Fruit fly (Drosophila melanogaster) whole organism, prepupa: ENCODE measurements around the gene CG5177.
A peak's percentile ranks its signal among the peaks of the same experiment; 100 is the strongest.

Source experiments
- CG10631 ChIP-seq: fragments of 200-800 bp; sonication (Bioruptor generic); optimal IDR thresholded peaks from 2 replicates; lab custom pipeline; 2016; ENCODE audit warnings: missing biosample characterization, missing genetic modification characterization
- CG10669 ChIP-seq: fragments of 200-800 bp; sonication (Bioruptor generic); optimal IDR thresholded peaks from 3 replicates; lab custom pipeline; 2018; ENCODE audit warnings: missing biosample characterization, mild to moderate bottlenecking, missing genetic modification characterization, moderate library complexity
- CG11294 ChIP-seq: fragments of 200-800 bp; sonication (Bioruptor generic); IDR thresholded peaks from 2 replicates; pipeline ENCODE4 v1.3.6; 2022; ENCODE audit warnings: missing biosample characterization, missing genetic modification characterization
- CG11762 ChIP-seq: fragments of 200-800 bp; sonication (Bioruptor generic); optimal IDR thresholded peaks from 3 replicates; lab custom pipeline; 2016; ENCODE audit warnings: missing biosample characterization, missing genetic modification characterization; ENCODE audit not compliant: insufficient read depth
- CG11902 ChIP-seq: fragments of 200-800 bp; sonication (Bioruptor generic); optimal IDR thresholded peaks from 3 replicates; lab custom pipeline; 2016; ENCODE audit warnings: missing biosample characterization, missing genetic modification characterization
- CG15336 ChIP-seq: fragments of 200-800 bp; sonication (Bioruptor generic); IDR thresholded peaks from 2 replicates; pipeline ENCODE4 v1.3.6; 2022; ENCODE audit warnings: missing biosample characterization, missing genetic modification characterization
- CG1621 ChIP-seq: fragments of 200-800 bp; sonication (Bioruptor generic); optimal IDR thresholded peaks from 3 replicates; lab custom pipeline; 2018; ENCODE audit warnings: missing biosample characterization, mild to moderate bottlenecking, missing genetic modification characterization
- CG31627 ChIP-seq: fragments of 200-800 bp; sonication (Bioruptor generic); optimal IDR thresholded peaks from 3 replicates; lab custom pipeline; 2016; ENCODE audit warnings: missing biosample characterization, missing genetic modification characterization
- CG32006 ChIP-seq: fragments of 200-800 bp; sonication (Bioruptor generic); optimal IDR thresholded peaks from 3 replicates; lab custom pipeline; 2017; ENCODE audit warnings: missing biosample characterization, mild to moderate bottlenecking, missing genetic modification characterization
- CG34406 ChIP-seq: fragments of 200-800 bp; sonication (Bioruptor generic); optimal IDR thresholded peaks from 3 replicates; lab custom pipeline; 2016; ENCODE audit warnings: missing biosample characterization, missing genetic modification characterization
- CG3919 ChIP-seq: fragments of 200-800 bp; sonication (Bioruptor generic); optimal IDR thresholded peaks from 3 replicates; lab custom pipeline; 2016; ENCODE audit warnings: missing biosample characterization, missing genetic modification characterization
- CG4318 ChIP-seq: fragments of 200-800 bp; sonication (Bioruptor generic); optimal IDR thresholded peaks from 3 replicates; lab custom pipeline; 2017; ENCODE audit warnings: missing biosample characterization, mild to moderate bottlenecking, missing genetic modification characterization
- CG6792 ChIP-seq: fragments of 200-800 bp; sonication (Bioruptor generic); optimal IDR thresholded peaks from 3 replicates; lab custom pipeline; 2016; ENCODE audit warnings: missing biosample characterization, missing genetic modification characterization
- CG6808 ChIP-seq: fragments of 200-800 bp; sonication (Bioruptor generic); optimal IDR thresholded peaks from 3 replicates; lab custom pipeline; 2017; ENCODE audit warnings: missing biosample characterization, missing genetic modification characterization, mild to moderate bottlenecking, moderate library complexity, missing genetic modification reagents
- CG6854 ChIP-seq: fragments of 200-800 bp; sonication (Bioruptor generic); optimal IDR thresholded peaks from 2 replicates; lab custom pipeline; 2017; ENCODE audit warnings: missing biosample characterization, mild to moderate bottlenecking, missing genetic modification characterization
- CG8119 ChIP-seq: fragments of 200-800 bp; sonication (Bioruptor generic); IDR thresholded peaks from 3 replicates; pipeline ENCODE4 v1.3.6; 2022; ENCODE audit warnings: missing biosample characterization, missing genetic modification characterization
- CG8319 ChIP-seq: fragments of 200-800 bp; sonication (Bioruptor generic); optimal IDR thresholded peaks from 3 replicates; lab custom pipeline; 2016; ENCODE audit warnings: missing biosample characterization, missing genetic modification characterization
- CG9139 ChIP-seq: fragments of 200-800 bp; sonication (Bioruptor generic); optimal IDR thresholded peaks from 3 replicates; lab custom pipeline; 2017; ENCODE audit warnings: missing biosample characterization, mild to moderate bottlenecking, missing genetic modification characterization
- Eip75B ChIP-seq: fragments of 200-800 bp; sonication (Bioruptor generic); optimal IDR thresholded peaks from 3 replicates; lab custom pipeline; 2016; ENCODE audit warnings: missing biosample characterization, missing genetic modification characterization
- Ets21C ChIP-seq: fragments of 200-800 bp; sonication (Bioruptor generic); optimal IDR thresholded peaks from 3 replicates; lab custom pipeline; 2016; ENCODE audit warnings: missing biosample characterization, missing genetic modification characterization
- Ets96B ChIP-seq: fragments of 200-800 bp; optimal IDR thresholded peaks from 2 replicates; lab custom pipeline; 2019; ENCODE audit warnings: missing biosample characterization, mild to moderate bottlenecking, missing genetic modification characterization, moderate library complexity
- Gug ChIP-seq: fragments of 200-800 bp; sonication (Bioruptor generic); IDR thresholded peaks from 2 replicates; pipeline ENCODE4 v1.3.6; 2022; ENCODE audit warnings: missing biosample characterization, missing genetic modification characterization
- Hr4 ChIP-seq: fragments of 200-800 bp; sonication (Bioruptor generic); optimal IDR thresholded peaks from 3 replicates; lab custom pipeline; 2016; ENCODE audit warnings: missing biosample characterization, missing genetic modification characterization
- Lpt ChIP-seq: fragments of 200-800 bp; sonication (Bioruptor generic); optimal IDR thresholded peaks from 3 replicates; lab custom pipeline; 2016; ENCODE audit warnings: missing biosample characterization, missing genetic modification characterization
- Met ChIP-seq: fragments of 200-800 bp; sonication (Bioruptor generic); optimal IDR thresholded peaks from 3 replicates; lab custom pipeline; 2016; ENCODE audit warnings: missing biosample characterization, missing genetic modification characterization
- OdsH ChIP-seq: fragments of 200-800 bp; sonication (Bioruptor generic); optimal IDR thresholded peaks from 3 replicates; lab custom pipeline; 2016; ENCODE audit warnings: missing biosample characterization, missing genetic modification characterization
- Smox ChIP-seq: fragments of 200-800 bp; sonication (Bioruptor generic); optimal IDR thresholded peaks from 3 replicates; lab custom pipeline; 2016; ENCODE audit warnings: missing biosample characterization, missing genetic modification characterization
- Sox102F ChIP-seq: fragments of 200-800 bp; sonication (Bioruptor generic); optimal IDR thresholded peaks from 2 replicates; lab custom pipeline; 2016; ENCODE audit warnings: missing biosample characterization, mild to moderate bottlenecking, missing genetic modification characterization
- Sox14 ChIP-seq: fragments of 200-800 bp; sonication (Bioruptor generic); optimal IDR thresholded peaks from 3 replicates; lab custom pipeline; 2016; ENCODE audit warnings: missing biosample characterization, missing genetic modification characterization
- acj6 ChIP-seq: fragments of 200-800 bp; sonication (Bioruptor generic); optimal IDR thresholded peaks from 3 replicates; lab custom pipeline; 2016; ENCODE audit warnings: missing biosample characterization, missing genetic modification characterization
- cyc ChIP-seq: fragments of 200-800 bp; sonication (Bioruptor generic); optimal IDR thresholded peaks from 3 replicates; lab custom pipeline; 2016; ENCODE audit warnings: missing biosample characterization, missing genetic modification characterization
- dac ChIP-seq: fragments of 200-800 bp; sonication (Bioruptor generic); optimal IDR thresholded peaks from 2 replicates; lab custom pipeline; 2017; ENCODE audit warnings: missing biosample characterization, mild to moderate bottlenecking, missing genetic modification characterization
- dsx ChIP-seq: fragments of 200-800 bp; optimal IDR thresholded peaks from 3 replicates; lab custom pipeline; 2019; ENCODE audit warnings: missing biosample characterization, mild to moderate bottlenecking, missing genetic modification characterization, moderate library complexity; ENCODE audit not compliant: poor library complexity, severe bottlenecking
- eg ChIP-seq: fragments of 200-800 bp; sonication (Bioruptor generic); IDR thresholded peaks from 3 replicates; pipeline ENCODE4 v1.3.6; 2022; ENCODE audit warnings: missing biosample characterization, missing genetic modification characterization
- esn ChIP-seq: fragments of 200-800 bp; sonication (Bioruptor generic); optimal IDR thresholded peaks from 2 replicates; lab custom pipeline; 2016; ENCODE audit warnings: missing biosample characterization, mild to moderate bottlenecking, missing genetic modification characterization, moderate library complexity
- fd59A ChIP-seq: fragments of 200-800 bp; sonication (Bioruptor generic); optimal IDR thresholded peaks from 2 replicates; lab custom pipeline; 2017; ENCODE audit warnings: missing biosample characterization, mild to moderate bottlenecking, missing genetic modification characterization, missing genetic modification reagents
- fd85E ChIP-seq: fragments of 200-800 bp; sonication (Bioruptor generic); optimal IDR thresholded peaks from 3 replicates; lab custom pipeline; 2016; ENCODE audit warnings: missing biosample characterization, missing genetic modification characterization
- lz ChIP-seq: fragments of 200-800 bp; sonication (Bioruptor generic); optimal IDR thresholded peaks from 3 replicates; lab custom pipeline; 2016; ENCODE audit warnings: missing biosample characterization, missing genetic modification characterization
- net ChIP-seq: fragments of 200-800 bp; sonication (Bioruptor generic); optimal IDR thresholded peaks from 3 replicates; lab custom pipeline; 2016; ENCODE audit warnings: missing biosample characterization, missing genetic modification characterization
- pdm3 ChIP-seq: fragments of 200-800 bp; sonication (Bioruptor generic); optimal IDR thresholded peaks from 3 replicates; lab custom pipeline; 2016; ENCODE audit warnings: missing biosample characterization, missing genetic modification characterization
- spab ChIP-seq: fragments of 200-800 bp; sonication (Bioruptor generic); optimal IDR thresholded peaks from 2 replicates; lab custom pipeline; 2017; ENCODE audit warnings: missing biosample characterization, mild to moderate bottlenecking, missing genetic modification characterization, missing genetic modification reagents
- svp ChIP-seq: fragments of 200-800 bp; sonication (Bioruptor generic); peaks from one replicate; lab custom pipeline; 2016; ENCODE audit warnings: missing biosample characterization, missing genetic modification characterization
- topi ChIP-seq: fragments of 200-800 bp; sonication (Bioruptor generic); optimal IDR thresholded peaks from 3 replicates; lab custom pipeline; 2016; ENCODE audit warnings: missing biosample characterization, missing genetic modification characterization
- vri ChIP-seq: fragments of 200-800 bp; sonication (Bioruptor generic); optimal IDR thresholded peaks from 3 replicates; lab custom pipeline; 2016; ENCODE audit warnings: missing biosample characterization, mild to moderate bottlenecking, missing genetic modification characterization

CG5177 gene

DNA sequence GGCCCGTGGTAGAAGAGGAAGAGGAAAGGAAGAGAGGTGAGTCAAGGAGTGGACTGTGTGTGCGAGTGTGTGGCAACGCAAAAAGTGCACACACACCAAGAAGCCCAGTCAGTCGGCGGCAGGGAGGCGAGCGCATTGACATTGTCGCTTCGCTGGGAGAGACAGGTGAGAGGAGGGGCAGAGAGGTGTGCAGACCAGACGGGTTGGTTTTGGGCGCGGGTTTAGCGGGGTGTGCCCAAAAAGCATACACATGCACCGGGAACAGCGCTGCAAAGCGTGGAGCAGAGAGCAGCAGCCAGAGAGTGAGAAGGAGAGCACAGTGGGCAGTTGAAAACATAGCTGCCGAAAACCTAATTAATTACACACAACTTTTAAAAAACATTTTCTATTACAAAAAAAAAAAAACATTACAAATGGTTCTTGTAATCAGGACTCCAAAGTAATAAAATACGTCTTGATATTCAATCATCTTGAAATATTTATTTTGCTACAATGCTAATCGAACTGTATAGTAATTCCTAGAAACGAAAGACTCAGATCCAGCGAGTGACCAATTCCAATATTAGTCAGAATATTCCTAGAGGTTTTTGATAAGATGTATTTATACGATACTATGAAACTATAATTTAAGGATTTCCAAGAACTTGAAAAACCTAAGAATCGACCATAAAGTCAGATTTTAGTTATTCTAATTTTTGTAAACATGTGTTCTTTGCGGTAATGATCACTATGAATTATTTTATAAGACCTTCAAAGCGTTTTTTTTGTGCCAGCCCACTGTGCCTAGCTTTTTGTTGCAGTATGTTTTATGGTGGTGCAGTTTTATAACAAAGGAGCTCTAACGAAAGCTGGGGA lies 17.6 kb downstream of the CG5177 start (continued):
- TF ChIP-seq CG8319 (GFP tag; lab: Kevin White, UChicago) (peak; percentile 38), CG6854 (GFP tag; lab: Kevin White, UChicago) (peak; percentile 34), Lpt (GFP tag; lab: Kevin White, UChicago) (peak; percentile 77), Ets21C (peak; percentile 71), vri (GFP tag; lab: Kevin White, UChicago) (peak; percentile 48), Eip75B (peak; percentile 79), CG15336 (GFP tag; lab: Robert Waterston, UW) (peak; percentile 77), CG6808 (GFP tag; lab: Kevin White, UChicago) (peak; percentile 74), pdm3 (GFP tag; lab: Kevin White, UChicago) (peak; percentile 83), Sox102F (GFP tag; lab: Kevin White, UChicago) (peak; percentile 51), spab (peak; percentile 72), esn (GFP tag; lab: Kevin White, UChicago) (peak; percentile 92), CG11902 (peak; percentile 43), CG9139 (GFP tag; lab: Kevin White, UChicago) (peak; percentile 36), CG10669 (GFP tag; lab: Kevin White, UChicago) (peak; percentile 41), Hr4 (GFP tag; lab: Kevin White, UChicago) (peak; percentile 81), CG11762 (GFP tag; lab: Kevin White, UChicago) (peak; percentile 55), eg (peak; percentile 68; the same call in 1 of the 3 replicates), CG6792 (GFP tag; lab: Kevin White, UChicago) (peak; percentile 74), dsx (GFP tag; lab: Kevin White, UChicago) (peak; percentile 98), CG8119 (GFP tag; lab: Robert Waterston, UW) (peak; percentile 70; the same call in 2 of the 3 replicates), Gug (GFP tag; lab: Robert Waterston, UW) (peak; percentile 42; the same call in 1 of the 2 replicates), CG11294 (GFP tag; lab: Robert Waterston, UW) (no peak), CG32006 (peak; percentile 93), svp (peak; percentile 92), acj6 (GFP tag; lab: Kevin White, UChicago) (peak; percentile 78), CG1621 (tag; lab: Kevin White, UChicago) (peak; percentile 41)

DNA sequence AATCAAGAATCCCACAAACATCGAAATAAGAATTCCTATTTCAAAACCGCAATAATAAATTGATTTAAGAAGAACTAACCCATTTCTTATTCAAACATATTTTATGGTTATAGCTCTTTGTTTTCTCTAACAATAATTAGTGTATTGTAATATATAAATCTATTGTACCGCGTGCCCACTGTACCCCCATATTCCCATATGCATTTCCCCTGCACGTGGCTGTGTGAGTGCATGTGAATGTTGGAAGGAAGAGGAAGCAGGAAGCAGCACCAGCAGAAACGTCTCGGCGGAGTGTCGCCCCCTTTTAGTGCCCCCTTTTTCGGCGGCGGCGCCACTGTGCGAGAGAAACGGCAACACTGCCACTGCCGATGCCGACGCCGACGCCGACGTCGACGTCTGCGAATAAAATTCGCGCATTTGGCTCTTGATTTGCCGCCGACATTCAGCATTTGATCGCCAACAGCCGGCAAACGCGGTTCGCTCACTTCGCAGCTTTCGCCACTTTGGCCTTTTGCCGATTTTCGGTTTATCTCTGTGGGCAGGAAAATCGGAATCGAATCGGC lies 18.4 kb downstream of the CG5177 start:
- TF ChIP-seq eg (peak; percentile 85), vri (GFP tag; lab: Kevin White, UChicago) (peak; percentile 66), CG11902 (peak; percentile 22), dsx (GFP tag; lab: Kevin White, UChicago) (peak; percentile 79), fd59A (GFP tag; lab: Kevin White, UChicago) (peak; percentile 49), Hr4 (GFP tag; lab: Kevin White, UChicago) (peak; percentile 72), CG10631 (GFP tag; lab: Kevin White, UChicago) (peak; percentile 54), dac (GFP tag; lab: Kevin White, UChicago) (peak; percentile 41), Ets96B (tag; lab: Kevin White, UChicago) (peak; percentile 82), esn (GFP tag; lab: Kevin White, UChicago) (peak; percentile 63), CG8319 (GFP tag; lab: Kevin White, UChicago) (peak; percentile 13), topi (GFP tag; lab: Kevin White, UChicago) (peak; percentile 56), CG11294 (GFP tag; lab: Robert Waterston, UW) (peak; percentile 60; the same call in 1 of the 2 replicates), CG3919 (GFP tag; lab: Kevin White, UChicago) (peak; percentile 73), CG6808 (GFP tag; lab: Kevin White, UChicago) (peak; percentile 57), Gug (GFP tag; lab: Robert Waterston, UW) (peak; percentile 37), CG11762 (GFP tag; lab: Kevin White, UChicago) (peak; percentile 71), fd85E (GFP tag; lab: Kevin White, UChicago) (no peak), Met (peak; percentile 79), OdsH (GFP tag; lab: Kevin White, UChicago) (peak; percentile 71), cyc (GFP tag; lab: Kevin White, UChicago) (peak; percentile 60), Sox14 (peak; percentile 68), lz (GFP tag; lab: Kevin White, UChicago) (peak; percentile 64), Sox102F (GFP tag; lab: Kevin White, UChicago) (peak; percentile 81), Lpt (GFP tag; lab: Kevin White, UChicago) (peak; percentile 73), net (GFP tag; lab: Kevin White, UChicago) (peak; percentile 62), CG31627 (GFP tag; lab: Kevin White, UChicago) (peak; percentile 53), pdm3 (GFP tag; lab: Kevin White, UChicago) (peak; percentile 58), CG4318 (GFP tag; lab: Kevin White, UChicago) (peak; percentile 3), Smox (GFP tag; lab: Kevin White, UChicago) (peak; percentile 74), CG34406 (GFP tag; lab: Kevin White, UChicago) (peak; percentile 59), CG15336 (GFP tag; lab: Robert Waterston, UW) (peak; percentile 84)
